Worm (Caenorhabditis elegans): ENCODE results near the gene R10E9.2.

R10E9.2 gene

ce11 chrIII:3964237-3964636 lies at the start of gene R10E9.2:
TSS of gene R10E9.2 (minus strand) at chrIII:3964337.
- TF ChIP-seq cog-1 (tag; optimal IDR thresholded peaks at IDR 0.05) = no peak
- TF ChIP-seq klf-2 (GFP tag; conservative IDR thresholded peaks at IDR 0.05) = no peak
- no peak for TF ChIP-seq med-1 (GFP tag; optimal IDR thresholded peaks at IDR 0.05; ENCODE audit: insufficient read depth)
- no peak for TF ChIP-seq tab-1 (GFP tag; IDR thresholded peaks at IDR 0.05)
- no peak for TF ChIP-seq ztf-29 (GFP tag; IDR thresholded peaks at IDR 0.05)
- no peak for TF ChIP-seq ref-1 (GFP tag; conservative IDR thresholded peaks at IDR 0.05)
- TF ChIP-seq T22C8.4 (GFP tag; IDR thresholded peaks at IDR 0.05) = no peak
- no peak for TF ChIP-seq flt-1 (GFP tag; IDR thresholded peaks at IDR 0.05)
- TF ChIP-seq ztf-23 (GFP tag; IDR thresholded peaks at IDR 0.05) = no peak

DNA sequence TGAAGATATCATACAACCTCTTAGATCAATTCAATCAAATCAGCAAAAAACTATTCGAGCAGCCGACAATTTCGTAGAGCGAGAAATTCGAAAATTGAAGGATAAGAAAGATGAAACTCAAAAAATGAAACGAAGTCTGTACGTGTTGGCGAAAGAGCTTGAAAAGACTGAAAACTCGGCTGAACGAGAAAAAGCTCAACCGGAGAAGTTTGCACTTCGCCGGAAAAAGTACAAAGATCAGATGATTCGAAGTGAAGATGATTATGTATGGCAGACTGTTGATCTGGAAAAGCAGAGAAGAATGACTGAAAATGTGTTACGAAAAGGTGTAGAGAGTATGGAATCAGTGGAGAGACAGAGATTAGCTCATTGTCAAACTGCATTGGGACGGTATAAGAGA lies 48.9 kb upstream of the R10E9.2 start:
- TF ChIP-seq tab-1 (GFP tag; IDR thresholded peaks at IDR 0.05) (no peak), klf-2 (GFP tag; conservative IDR thresholded peaks at IDR 0.05) (no peak), med-1 (GFP tag; optimal IDR thresholded peaks at IDR 0.05; ENCODE audit: insufficient read depth) (no peak), T22C8.4 (GFP tag; IDR thresholded peaks at IDR 0.05) (no peak), ztf-23 (GFP tag; IDR thresholded peaks at IDR 0.05) (no peak), ref-1 (GFP tag; conservative IDR thresholded peaks at IDR 0.05) (no peak), flt-1 (GFP tag; IDR thresholded peaks at IDR 0.05) (no peak), cog-1 (tag; optimal IDR thresholded peaks at IDR 0.05) (no peak), ztf-29 (GFP tag; IDR thresholded peaks at IDR 0.05) (no peak)

DNA sequence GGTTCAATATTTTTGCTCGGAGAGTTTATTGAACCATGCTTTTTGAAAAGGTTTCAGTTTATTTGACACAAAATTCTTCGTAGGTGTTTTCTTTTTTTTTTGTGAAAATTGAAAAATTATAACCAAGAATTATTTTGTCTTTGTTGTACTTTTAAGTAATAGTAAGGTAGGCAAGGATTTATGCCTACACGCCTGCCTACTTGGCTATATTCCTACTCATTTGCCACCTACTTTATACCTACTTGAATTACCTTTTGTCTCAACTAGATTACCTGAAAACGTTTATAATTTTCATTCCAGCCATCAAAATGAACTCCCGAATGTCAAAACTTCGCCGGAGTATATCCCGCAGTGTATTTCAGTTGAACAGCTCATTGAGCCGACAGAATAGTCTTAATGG lies 47.9 kb upstream of the R10E9.2 start, which contains the start of gene C36E8.4:
C36E8.4 (plus strand) TSS at position 301 of the 400 bp plus-strand sequence.
- no peak for TF ChIP-seq cog-1 (tag; optimal IDR thresholded peaks at IDR 0.05)
- TF ChIP-seq ztf-23 (GFP tag; IDR thresholded peaks at IDR 0.05) = no peak
- TF ChIP-seq T22C8.4 (GFP tag; IDR thresholded peaks at IDR 0.05) = no peak
- no peak for TF ChIP-seq ztf-29 (GFP tag; IDR thresholded peaks at IDR 0.05)
- no peak for TF ChIP-seq flt-1 (GFP tag; IDR thresholded peaks at IDR 0.05)
- TF ChIP-seq tab-1 (GFP tag; IDR thresholded peaks at IDR 0.05) = no peak
- no peak for TF ChIP-seq med-1 (GFP tag; optimal IDR thresholded peaks at IDR 0.05; ENCODE audit: insufficient read depth)
- no peak for TF ChIP-seq klf-2 (GFP tag; conservative IDR thresholded peaks at IDR 0.05)
- TF ChIP-seq ref-1 (GFP tag; conservative IDR thresholded peaks at IDR 0.05) = no peak

DNA sequence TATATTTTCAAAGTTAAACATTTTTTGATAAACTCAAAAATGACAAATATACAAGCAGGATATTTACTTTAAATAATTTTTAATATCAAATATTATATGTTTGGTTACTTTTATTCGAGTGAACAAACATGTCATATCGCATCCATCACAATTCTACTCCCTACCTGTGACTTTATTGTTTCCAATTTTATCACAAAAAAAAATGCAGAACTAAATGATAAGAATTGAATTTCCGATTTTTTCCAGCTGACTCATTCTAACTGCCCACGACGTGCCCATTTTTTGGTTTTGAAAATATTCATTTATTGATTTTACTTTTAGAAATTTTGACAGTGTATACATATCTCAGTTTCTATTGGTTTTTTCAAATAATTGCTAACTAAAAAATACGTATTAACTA lies 46.9 kb upstream of the R10E9.2 start:
- TF ChIP-seq ref-1 (GFP tag; conservative IDR thresholded peaks at IDR 0.05) (no peak), ztf-29 (GFP tag; IDR thresholded peaks at IDR 0.05) (no peak), cog-1 (tag; optimal IDR thresholded peaks at IDR 0.05) (no peak), T22C8.4 (GFP tag; IDR thresholded peaks at IDR 0.05) (no peak), med-1 (GFP tag; optimal IDR thresholded peaks at IDR 0.05; ENCODE audit: insufficient read depth) (no peak)

DNA sequence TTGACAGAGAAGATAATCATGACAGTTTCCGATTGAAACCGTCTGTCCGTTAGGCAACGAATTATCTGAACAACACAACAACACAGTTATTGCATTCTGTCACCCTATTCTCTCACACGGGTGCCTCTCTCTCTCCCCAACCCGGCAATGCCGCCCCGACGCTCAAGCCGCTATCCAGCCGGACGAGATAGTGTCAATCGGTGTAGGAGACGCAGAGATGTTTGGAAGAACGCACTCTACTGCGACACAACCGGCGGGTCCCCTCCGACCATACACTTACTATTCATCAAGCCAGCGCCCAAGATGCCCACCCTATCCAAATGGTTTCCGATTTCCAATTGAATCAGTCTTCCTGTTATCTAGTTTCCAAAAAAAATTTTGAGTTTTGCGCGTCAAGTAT lies 46.0 kb upstream of the R10E9.2 start:
- TF ChIP-seq ztf-23 (GFP tag; IDR thresholded peaks at IDR 0.05) (peak; percentile 24; the same call in 1 of the 2 replicates), klf-2 (GFP tag; conservative IDR thresholded peaks at IDR 0.05) (no peak), flt-1 (GFP tag; IDR thresholded peaks at IDR 0.05) (peak; percentile 65), tab-1 (GFP tag; IDR thresholded peaks at IDR 0.05) (no peak), T22C8.4 (GFP tag; IDR thresholded peaks at IDR 0.05) (no peak), cog-1 (tag; optimal IDR thresholded peaks at IDR 0.05) (peak; percentile 59), ref-1 (GFP tag; conservative IDR thresholded peaks at IDR 0.05) (no peak), ztf-29 (GFP tag; IDR thresholded peaks at IDR 0.05) (peak; percentile 99), med-1 (GFP tag; optimal IDR thresholded peaks at IDR 0.05; ENCODE audit: insufficient read depth) (no peak)

- TF ChIP-seq med-1 (GFP tag; optimal IDR thresholded peaks at IDR 0.05; ENCODE audit: insufficient read depth) = no peak
- TF ChIP-seq ztf-29 (GFP tag; IDR thresholded peaks at IDR 0.05) = no peak
- no peak for TF ChIP-seq T22C8.4 (GFP tag; IDR thresholded peaks at IDR 0.05)
- TF ChIP-seq klf-2 (GFP tag; conservative IDR thresholded peaks at IDR 0.05) = no peak
- no peak for TF ChIP-seq flt-1 (GFP tag; IDR thresholded peaks at IDR 0.05)
- TF ChIP-seq tab-1 (GFP tag; IDR thresholded peaks at IDR 0.05) = no peak
- no peak for TF ChIP-seq cog-1 (tag; optimal IDR thresholded peaks at IDR 0.05)
- no peak for TF ChIP-seq ref-1 (GFP tag; conservative IDR thresholded peaks at IDR 0.05)
- no peak for TF ChIP-seq ztf-23 (GFP tag; IDR thresholded peaks at IDR 0.05)
Observed at ce11 chrIII:4009181-4009580, 45.0 kb upstream of the R10E9.2 start.

- TF ChIP-seq T22C8.4 (GFP tag; IDR thresholded peaks at IDR 0.05) = no peak
- TF ChIP-seq klf-2 (GFP tag; conservative IDR thresholded peaks at IDR 0.05) = no peak
- no peak for TF ChIP-seq ztf-23 (GFP tag; IDR thresholded peaks at IDR 0.05)
- no peak for TF ChIP-seq med-1 (GFP tag; optimal IDR thresholded peaks at IDR 0.05; ENCODE audit: insufficient read depth)
- no peak for TF ChIP-seq ref-1 (GFP tag; conservative IDR thresholded peaks at IDR 0.05)
- no peak for TF ChIP-seq cog-1 (tag; optimal IDR thresholded peaks at IDR 0.05)
- no peak for TF ChIP-seq flt-1 (GFP tag; IDR thresholded peaks at IDR 0.05)
Observed at ce11 chrIII:4007017-4007416, 42.9 kb upstream of the R10E9.2 start.

ce11 chrIII:4005446-4006192 lies 41.5 kb upstream of the R10E9.2 start, which contains the start of gene pxd-1:
TSS of gene pxd-1 (plus strand) at chrIII:4006142.
- no peak for TF ChIP-seq ztf-23 (GFP tag; IDR thresholded peaks at IDR 0.05)
- TF ChIP-seq med-1 (GFP tag; optimal IDR thresholded peaks at IDR 0.05; ENCODE audit: insufficient read depth) = no peak
- TF ChIP-seq klf-2 (GFP tag; conservative IDR thresholded peaks at IDR 0.05) = no peak
- no peak for TF ChIP-seq cog-1 (tag; optimal IDR thresholded peaks at IDR 0.05)
- no peak for TF ChIP-seq tab-1 (GFP tag; IDR thresholded peaks at IDR 0.05)
- no peak for TF ChIP-seq T22C8.4 (GFP tag; IDR thresholded peaks at IDR 0.05)
- no peak for TF ChIP-seq ztf-29 (GFP tag; IDR thresholded peaks at IDR 0.05)
- no peak for TF ChIP-seq ref-1 (GFP tag; conservative IDR thresholded peaks at IDR 0.05)
- TF ChIP-seq flt-1 (GFP tag; IDR thresholded peaks at IDR 0.05) = no peak

DNA sequence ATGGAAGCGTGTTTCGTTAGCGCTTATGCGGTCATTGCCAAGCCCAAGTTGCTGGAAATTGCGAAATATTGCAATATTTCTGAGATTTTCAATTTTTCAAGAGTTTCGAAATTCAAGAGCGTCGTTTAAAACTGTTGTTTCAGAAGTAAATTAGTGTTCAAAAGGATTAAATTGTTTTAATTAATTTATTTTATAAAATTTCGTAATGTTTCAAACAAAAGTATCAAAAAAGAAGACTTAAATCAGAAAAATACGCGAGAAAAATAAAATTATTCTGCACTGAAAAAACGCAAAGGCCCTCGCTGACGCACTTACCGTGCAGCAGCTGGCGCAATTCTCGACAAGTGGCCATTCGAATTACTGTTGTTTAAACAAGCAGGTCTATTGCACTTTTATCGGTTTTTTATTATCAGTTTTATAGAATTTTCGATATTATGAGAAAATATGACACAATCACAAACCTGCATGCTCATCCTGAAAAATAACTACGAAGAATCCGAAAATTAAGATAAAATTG lies 40.0 kb upstream of the R10E9.2 start, which contains the start of gene tif-1A:
tif-1A (minus strand) TSS at position 51 of the 517 bp plus-strand sequence.
- no peak for TF ChIP-seq T22C8.4 (GFP tag; IDR thresholded peaks at IDR 0.05)
- no peak for TF ChIP-seq klf-2 (GFP tag; conservative IDR thresholded peaks at IDR 0.05)
- TF ChIP-seq tab-1 (GFP tag; IDR thresholded peaks at IDR 0.05) = no peak
- no peak for TF ChIP-seq ztf-29 (GFP tag; IDR thresholded peaks at IDR 0.05)
- TF ChIP-seq ztf-23 (GFP tag; IDR thresholded peaks at IDR 0.05) = 0 out of 2 replicates have a peak, but pooled peaks have one; percentile 19
- no peak for TF ChIP-seq med-1 (GFP tag; optimal IDR thresholded peaks at IDR 0.05; ENCODE audit: insufficient read depth)
- peak; percentile 81 for TF ChIP-seq flt-1 (GFP tag; IDR thresholded peaks at IDR 0.05)
- TF ChIP-seq cog-1 (tag; optimal IDR thresholded peaks at IDR 0.05) = peak; percentile 53
- no peak for TF ChIP-seq ref-1 (GFP tag; conservative IDR thresholded peaks at IDR 0.05)
